Fruit fly (Drosophila melanogaster) whole organism, embryonic: Measurements from ENCODE around the gene Sec24CD.
A peak's percentile ranks its signal among the peaks of the same experiment; 100 is the strongest.

Experiments
- ATbp ChIP-seq: fragments of 200-800 bp; sonication (Bioruptor generic); optimal IDR thresholded peaks from 2 replicates; lab custom pipeline; 2017; ENCODE audit warnings: missing biosample characterization, mild to moderate bottlenecking, missing genetic modification characterization, missing genetic modification reagents
- CG10274 ChIP-seq: fragments of 200-800 bp; sonication (Bioruptor generic); optimal IDR thresholded peaks from 3 replicates; lab custom pipeline; 2017; ENCODE audit warnings: missing biosample characterization, mild to moderate bottlenecking, missing genetic modification characterization
- CG10543 ChIP-seq: fragments of 200-800 bp; sonication (Bioruptor generic); optimal IDR thresholded peaks from 3 replicates; lab custom pipeline; 2017; ENCODE audit warnings: missing biosample characterization, mild to moderate bottlenecking, missing genetic modification characterization, moderate library complexity
- CG12104 ChIP-seq: fragments of 200-800 bp; sonication (Bioruptor generic); optimal IDR thresholded peaks from 3 replicates; lab custom pipeline; 2016; ENCODE audit warnings: missing biosample characterization, missing genetic modification characterization
- CG13424 ChIP-seq: fragments of 200-800 bp; sonication (Bioruptor generic); optimal IDR thresholded peaks from 2 replicates; lab custom pipeline; 2019; ENCODE audit warnings: missing biosample characterization, mild to moderate bottlenecking, missing genetic modification characterization, moderate library complexity
- CG13624 ChIP-seq: fragments of 200-800 bp; sonication (Bioruptor generic); optimal IDR thresholded peaks from 2 replicates; lab custom pipeline; 2016; ENCODE audit warnings: missing biosample characterization, missing genetic modification characterization
- CG14965 ChIP-seq: fragments of 200-800 bp; sonication (Bioruptor generic); optimal IDR thresholded peaks from 2 replicates; lab custom pipeline; 2016; ENCODE audit warnings: missing biosample characterization, missing genetic modification characterization, borderline replicate concordance
- CG1529 ChIP-seq: fragments of 200-800 bp; sonication (Bioruptor generic); optimal IDR thresholded peaks from 3 replicates; lab custom pipeline; 2018; ENCODE audit warnings: missing biosample characterization, missing genetic modification characterization
- CG17568 ChIP-seq: fragments of 200-800 bp; sonication (Bioruptor generic); optimal IDR thresholded peaks from 2 replicates; lab custom pipeline; 2018; ENCODE audit warnings: missing biosample characterization, mild to moderate bottlenecking, missing genetic modification characterization, moderate library complexity
- CG31224 ChIP-seq: fragments of 200-800 bp; sonication (Bioruptor generic); IDR thresholded peaks from 2 replicates; pipeline ENCODE4 v1.3.6; 2022; ENCODE audit warnings: missing biosample characterization, missing genetic modification characterization
- CG32767 ChIP-seq: fragments of 200-800 bp; sonication (Bioruptor generic); IDR thresholded peaks from 2 replicates; pipeline ENCODE4 v1.3.6; 2022; ENCODE audit warnings: missing biosample characterization, missing genetic modification characterization
- CG34422 ChIP-seq: fragments of 200-800 bp; sonication (Bioruptor generic); IDR thresholded peaks from 3 replicates; pipeline ENCODE4 v1.3.6; 2022; ENCODE audit warnings: missing biosample characterization, missing genetic modification characterization
- CG5953 ChIP-seq: fragments of 200-800 bp; sonication (Bioruptor generic); IDR thresholded peaks from 2 replicates; pipeline ENCODE4 v1.3.6; 2022; ENCODE audit warnings: missing biosample characterization, missing genetic modification characterization
- CG7357 ChIP-seq: fragments of 200-800 bp; sonication (Bioruptor generic); IDR thresholded peaks from 3 replicates; pipeline ENCODE4 v1.3.6; 2022; ENCODE audit warnings: missing biosample characterization, missing genetic modification characterization
- CG7786 ChIP-seq: fragments of 200-800 bp; sonication (Bioruptor generic); optimal IDR thresholded peaks from 2 replicates; lab custom pipeline; 2016; ENCODE audit warnings: missing biosample characterization, missing genetic modification characterization
- CG8281 ChIP-seq: fragments of 200-800 bp; sonication (Bioruptor generic); optimal IDR thresholded peaks from 2 replicates; lab custom pipeline; 2018; ENCODE audit warnings: missing biosample characterization, mild to moderate bottlenecking, missing genetic modification characterization, moderate library complexity
- CG9797 ChIP-seq: fragments of 200-800 bp; sonication (Bioruptor generic); optimal IDR thresholded peaks from 3 replicates; lab custom pipeline; 2018; ENCODE audit warnings: missing biosample characterization, mild to moderate bottlenecking, missing genetic modification characterization
- CG9932 ChIP-seq: fragments of 200-800 bp; sonication (Bioruptor generic); IDR thresholded peaks from 2 replicates; pipeline ENCODE4 v1.3.6; 2022; ENCODE audit warnings: missing biosample characterization, missing genetic modification characterization
- CkIIα-i1 ChIP-seq: fragments of 200-800 bp; sonication (Bioruptor generic); IDR thresholded peaks from 2 replicates; pipeline ENCODE4 v1.3.6; 2022; ENCODE audit warnings: missing biosample characterization, missing genetic modification characterization
- CoRest ChIP-seq: fragments of 200-800 bp; sonication (Bioruptor generic); optimal IDR thresholded peaks from 3 replicates; lab custom pipeline; 2018; ENCODE audit warnings: missing biosample characterization, mild to moderate bottlenecking, missing genetic modification characterization, moderate library complexity
- D19B ChIP-seq: fragments of 200-800 bp; sonication (Bioruptor generic); optimal IDR thresholded peaks from 2 replicates; lab custom pipeline; 2017; ENCODE audit warnings: missing biosample characterization, mild to moderate bottlenecking, missing genetic modification characterization
- Dek ChIP-seq: fragments of 200-800 bp; sonication (Bioruptor generic); optimal IDR thresholded peaks from 3 replicates; lab custom pipeline; 2019; ENCODE audit warnings: missing biosample characterization, mild to moderate bottlenecking, missing genetic modification characterization, moderate library complexity
- Dip2 ChIP-seq: fragments of 200-800 bp; sonication (Bioruptor generic); IDR thresholded peaks from 2 replicates; pipeline ENCODE4 v1.3.6; 2022; ENCODE audit warnings: missing biosample characterization, missing genetic modification characterization
- Dref ChIP-seq: fragments of 200-800 bp; sonication (Bioruptor generic); IDR thresholded peaks from 2 replicates; pipeline ENCODE4 v1.3.6; 2022; ENCODE audit warnings: missing biosample characterization, missing genetic modification characterization
- Fer1 ChIP-seq: fragments of 200-800 bp; sonication (Bioruptor generic); optimal IDR thresholded peaks from 2 replicates; lab custom pipeline; 2017; ENCODE audit warnings: missing biosample characterization, mild to moderate bottlenecking, missing genetic modification characterization
- Fer2 ChIP-seq: fragments of 200-800 bp; sonication (Bioruptor generic); optimal IDR thresholded peaks from 2 replicates; lab custom pipeline; 2018; ENCODE audit warnings: missing biosample characterization, mild to moderate bottlenecking, missing genetic modification characterization, moderate library complexity
- HLHmδ ChIP-seq: fragments of 200-800 bp; sonication (Bioruptor generic); optimal IDR thresholded peaks from 2 replicates; lab custom pipeline; 2018; ENCODE audit warnings: missing biosample characterization, mild to moderate bottlenecking, missing genetic modification characterization, moderate library complexity
- HmgZ ChIP-seq: fragments of 200-800 bp; sonication (Bioruptor generic); optimal IDR thresholded peaks from 2 replicates; lab custom pipeline; 2018; ENCODE audit warnings: missing biosample characterization, mild to moderate bottlenecking, missing genetic modification characterization
- Hr78 ChIP-seq, 2 experiments: fragments of 200-800 bp in 1 of 2; fragments of >200 bp in 1 of 2; sonication (Bioruptor generic) in 1 of 2; optimal IDR thresholded peaks; 2 replicates each; lab custom pipeline; 2017 to 2019; ENCODE audit warnings: missing biosample characterization in 2 of 2, missing genetic modification characterization in 2 of 2, mild to moderate bottlenecking in 1 of 2, moderate library complexity in 1 of 2
- MBD-R2 ChIP-seq: fragments of 200-800 bp; sonication (Bioruptor generic); IDR thresholded peaks from 2 replicates; pipeline ENCODE4 v1.3.6; 2022; ENCODE audit warnings: missing biosample characterization, missing genetic modification characterization
- MESR4 ChIP-seq: fragments of 200-800 bp; sonication (Bioruptor generic); optimal IDR thresholded peaks from 2 replicates; lab custom pipeline; 2018; ENCODE audit warnings: missing biosample characterization, mild to moderate bottlenecking, missing genetic modification characterization, moderate library complexity
- Ptx1 ChIP-seq: fragments of 200-800 bp; sonication (Bioruptor generic); IDR thresholded peaks from 2 replicates; pipeline ENCODE4 v1.3.6; 2022; ENCODE audit warnings: missing biosample characterization, missing genetic modification characterization
- Ravus ChIP-seq: fragments of 200-800 bp; sonication (Bioruptor generic); IDR thresholded peaks from 2 replicates; pipeline ENCODE4 v1.3.6; 2022; ENCODE audit warnings: missing biosample characterization, missing genetic modification characterization
- Xbp1 ChIP-seq: fragments of 200-800 bp; sonication (Bioruptor generic); optimal IDR thresholded peaks from 3 replicates; lab custom pipeline; 2016; ENCODE audit warnings: missing biosample characterization, mild to moderate bottlenecking, missing genetic modification characterization
- ac ChIP-seq: fragments of 200-800 bp; sonication (Bioruptor generic); optimal IDR thresholded peaks from 3 replicates; lab custom pipeline; 2017; ENCODE audit warnings: missing biosample characterization, mild to moderate bottlenecking, missing genetic modification characterization
- bsh ChIP-seq, 2 experiments: fragments of 200-800 bp; sonication (Bioruptor generic); optimal IDR thresholded peaks; 2 replicates each; lab custom pipeline; 2017 to 2018; ENCODE audit warnings: mild to moderate bottlenecking in 2 of 2, missing biosample characterization in 2 of 2, missing genetic modification characterization in 2 of 2, moderate library complexity in 1 of 2
- en ChIP-seq: fragments of 200-800 bp; sonication (Bioruptor generic); optimal IDR thresholded peaks from 2 replicates; lab custom pipeline; 2016; ENCODE audit warnings: missing biosample characterization, missing genetic modification characterization
- esg ChIP-seq: fragments of 200-800 bp; sonication (Bioruptor generic); conservative IDR thresholded peaks from 2 replicates; pipeline ENCODE4 v1.3.6; 2022; ENCODE audit warnings: missing biosample characterization, missing genetic modification characterization
- fd102C ChIP-seq: fragments of 200-800 bp; sonication (Bioruptor generic); optimal IDR thresholded peaks from 2 replicates; lab custom pipeline; 2018; ENCODE audit warnings: missing biosample characterization, mild to moderate bottlenecking, missing genetic modification characterization, moderate library complexity
- fu2 ChIP-seq: fragments of 200-800 bp; sonication (Bioruptor generic); optimal IDR thresholded peaks from 2 replicates; lab custom pipeline; 2016; ENCODE audit warnings: missing biosample characterization, missing genetic modification characterization
- gce ChIP-seq: fragments of 200-800 bp; sonication (Bioruptor generic); IDR thresholded peaks from 3 replicates; pipeline ENCODE4 v1.3.6; 2022; ENCODE audit warnings: missing biosample characterization, missing genetic modification characterization
- hth ChIP-seq: fragments of >200 bp; optimal IDR thresholded peaks from 2 replicates; lab custom pipeline; 2017; ENCODE audit warnings: inconsistent platforms
- lov ChIP-seq, 2 experiments: fragments of 200-800 bp in 1 of 2; fragments of >200 bp in 1 of 2; sonication (Bioruptor generic) in 1 of 2; IDR thresholded peaks in 1 of 2; optimal IDR thresholded peaks in 1 of 2; 2 replicates in 1 of 2; 3 replicates in 1 of 2; pipeline versions ENCODE4 v1.3.6 to Lab custom; 2017 to 2022; ENCODE audit warnings: missing biosample characterization in 1 of 2, missing genetic modification characterization in 1 of 2
- prd ChIP-seq, 3 experiments: fragments of >200 bp in 2 of 3; fragments of 200-800 bp in 1 of 3; sonication (Bioruptor generic) in 1 of 3; optimal IDR thresholded peaks in 2 of 3; IDR thresholded peaks in 1 of 3; 2 replicates in 2 of 3; 3 replicates in 1 of 3; pipeline versions ENCODE4 v1.3.6 to Lab custom; 2017 to 2022; ENCODE audit warnings: missing biosample characterization in 1 of 3, missing genetic modification characterization in 1 of 3
- pros ChIP-seq: fragments of 200-800 bp; sonication (Bioruptor generic); optimal IDR thresholded peaks from 3 replicates; lab custom pipeline; 2019; ENCODE audit warnings: missing biosample characterization, mild to moderate bottlenecking, missing genetic modification characterization, moderate library complexity
- seq ChIP-seq: fragments of 200-800 bp; sonication (Bioruptor generic); IDR thresholded peaks from 2 replicates; pipeline ENCODE4 v1.3.6; 2022; ENCODE audit warnings: missing biosample characterization, missing genetic modification characterization
- sna ChIP-seq: fragments of 200-800 bp; sonication (Bioruptor generic); IDR thresholded peaks from 2 replicates; pipeline ENCODE4 v1.3.6; 2022; ENCODE audit warnings: missing biosample characterization, missing genetic modification characterization; ENCODE audit not compliant: partially characterized antibody
- tin ChIP-seq: fragments of 200-800 bp; sonication (Bioruptor generic); optimal IDR thresholded peaks from 3 replicates; lab custom pipeline; 2016; ENCODE audit warnings: missing biosample characterization, missing genetic modification characterization
- zen ChIP-seq: fragments of 200-800 bp; sonication (Bioruptor generic); optimal IDR thresholded peaks from 3 replicates; lab custom pipeline; 2018; ENCODE audit warnings: missing biosample characterization, mild to moderate bottlenecking, missing genetic modification characterization, moderate library complexity

Gene Sec24CD

DNA sequence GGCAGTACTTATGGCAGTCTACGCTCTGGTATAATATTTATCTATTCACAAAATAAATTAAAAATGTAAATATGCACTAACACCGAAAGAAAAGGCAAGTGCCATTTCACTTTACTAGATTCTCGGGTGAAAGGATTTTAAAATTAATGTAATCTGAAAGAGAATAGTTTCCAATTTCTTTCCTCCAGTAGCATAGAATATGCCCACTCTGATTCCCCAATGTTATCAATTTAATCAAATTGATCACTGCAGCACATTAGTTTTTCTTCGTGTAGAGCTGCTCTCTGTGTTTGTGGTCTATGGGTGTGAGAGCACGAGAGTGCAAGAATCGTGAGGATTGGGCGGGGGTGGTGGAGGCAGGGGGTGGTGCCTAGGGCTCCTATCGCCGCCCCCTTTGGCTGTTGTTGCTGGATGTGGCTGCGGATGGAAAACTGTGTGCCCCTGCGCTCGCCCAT is 35.5 kb downstream of the Sec24CD start (continued):
- TF ChIP-seq HLHmδ (GFP tag; lab: Kevin White, UChicago) (no peak), CG9932 (GFP tag; lab: Robert Waterston, UW) (no peak), Dip2 (GFP tag; lab: Robert Waterston, UW) (no peak), Ptx1 (peak; percentile 76), CG12104 (GFP tag; lab: Kevin White, UChicago) (peak; percentile 86), CG1529 (peak; percentile 91), seq (GFP tag; lab: Robert Waterston, UW) (no peak), CG13424 (tag; lab: Kevin White, UChicago) (peak; percentile 87), tin (peak; percentile 74), CG10274 (GFP tag; lab: Kevin White, UChicago) (peak; percentile 46), CG10543 (GFP tag; lab: Kevin White, UChicago) (peak; percentile 26), zen (tag; lab: Kevin White, UChicago) (peak; percentile 76), CG31224 (GFP tag; lab: Robert Waterston, UW) (no peak), CkIIα-i1 (GFP tag; lab: Robert Waterston, UW) (no peak), ATbp (peak; percentile 91), CG9797 (GFP tag; lab: Kevin White, UChicago) (peak; percentile 8), Fer2 (no peak), CG7786 (GFP tag; lab: Kevin White, UChicago) (peak; percentile 59), D19B (no peak), MESR4 (peak; percentile 0), pros (no peak), Xbp1 (peak; percentile 79), MBD-R2 (GFP tag; lab: Robert Waterston, UW) (no peak; the same call in 1 of the 2 replicates), CoRest (tag; lab: Kevin White, UChicago) (peak; percentile 89), hth (lab: Kevin White, UChicago) (no peak), fd102C (GFP tag; lab: Kevin White, UChicago) (peak; percentile 26), prd (optimal IDR thresholded peaks at IDR 0.05; lab: Kevin White, UChicago) (no peak), prd (GFP tag; IDR thresholded peaks at IDR 0.05; lab: Robert Waterston, UW) (peak; percentile 80), Dek (tag; lab: Kevin White, UChicago) (no peak), en (GFP tag; lab: Kevin White, UChicago) (peak; percentile 63), fu2 (GFP tag; lab: Kevin White, UChicago) (no peak), Hr78 (GFP tag; optimal IDR thresholded peaks at IDR 0.05; lab: Kevin White, UChicago) (peak in 1 of 2 experiments; percentile 67), sna (no peak), HmgZ (tag; lab: Kevin White, UChicago) (no peak), Dref (GFP tag; lab: Robert Waterston, UW) (no peak), CG5953 (GFP tag; lab: Robert Waterston, UW) (0 out of 2 replicates have a peak, but pooled peaks have one; percentile 39), bsh (GFP tag; optimal IDR thresholded peaks at IDR 0.05; lab: Kevin White, UChicago) (peak; percentile 88 to 95), CG17568 (GFP tag; lab: Kevin White, UChicago) (peak; percentile 81), gce (GFP tag; lab: Robert Waterston, UW) (peak; percentile 62; the same call in 2 of the 3 replicates), ac (GFP tag; lab: Kevin White, UChicago) (peak; percentile 65), Ravus (GFP tag; lab: Robert Waterston, UW) (no peak; the same call in 1 of the 2 replicates), lov (optimal IDR thresholded peaks at IDR 0.05; lab: Kevin White, UChicago) (no peak), lov (GFP tag; IDR thresholded peaks at IDR 0.05; lab: Robert Waterston, UW) (peak; percentile 72; the same call in 1 of the 3 replicates), CG34422 (GFP tag; lab: Robert Waterston, UW) (peak; percentile 80; the same call in 2 of the 3 replicates), CG13624 (GFP tag; lab: Kevin White, UChicago) (no peak), CG8281 (tag; lab: Kevin White, UChicago) (peak; percentile 64), Fer1 (GFP tag; lab: Kevin White, UChicago) (peak; percentile 53), CG7357 (no peak; the same call in 2 of the 3 replicates), CG32767 (GFP tag; lab: Robert Waterston, UW) (peak; percentile 55; the same call in 1 of the 2 replicates), CG14965 (peak; percentile 11), esg (GFP tag; lab: Robert Waterston, UW) (peak; percentile 49)
